Fruit fly (Drosophila melanogaster): ENCODE measurements around the gene Smvt.

Smvt gene

dm6 chr3R:31717299-31718167 lies 43.8 kb downstream of the Smvt start:
- TF ChIP-seq h (GFP tag; optimal IDR thresholded peaks at IDR 0.05) = peak; percentile 85
- peak; percentile 81 for TF ChIP-seq Sp1 (GFP tag; optimal IDR thresholded peaks at IDR 0.05)
- TF ChIP-seq usp (GFP tag; optimal IDR thresholded peaks at IDR 0.05) = no peak
- TF ChIP-seq psq (GFP tag; optimal IDR thresholded peaks at IDR 0.05) = peak; percentile 71
- TF ChIP-seq CG9705 (GFP tag; optimal IDR thresholded peaks at IDR 0.05) = peak; percentile 64
- peak; percentile 83 for TF ChIP-seq OdsH (GFP tag; optimal IDR thresholded peaks at IDR 0.05)
- peak; percentile 78 for TF ChIP-seq br (GFP tag; optimal IDR thresholded peaks at IDR 0.05)
- no peak for TF ChIP-seq sv (GFP tag; optimal IDR thresholded peaks at IDR 0.05)
- TF ChIP-seq Jra (GFP tag; optimal IDR thresholded peaks at IDR 0.05) = peak; percentile 19
- TF ChIP-seq brk (GFP tag; optimal IDR thresholded peaks at IDR 0.05) = no peak
- TF ChIP-seq lola (GFP tag; optimal IDR thresholded peaks at IDR 0.05) = no peak
- TF ChIP-seq sage (GFP tag; optimal IDR thresholded peaks at IDR 0.05) = peak; percentile 32
- TF ChIP-seq Abd-B (GFP tag; optimal IDR thresholded peaks at IDR 0.05) = no peak
- TF ChIP-seq Hr83 (GFP tag; optimal IDR thresholded peaks at IDR 0.05; ENCODE audit: poor library complexity, severe bottlenecking) = no peak
- TF ChIP-seq fru (GFP tag; optimal IDR thresholded peaks at IDR 0.05) = peak; percentile 86
- TF ChIP-seq rgr (GFP tag; optimal IDR thresholded peaks at IDR 0.05) = peak; percentile 69
- no peak for TF ChIP-seq CrebA (GFP tag; optimal IDR thresholded peaks at IDR 0.05; ENCODE audit: borderline replicate concordance)
- no peak for TF ChIP-seq Rel (GFP tag; optimal IDR thresholded peaks at IDR 0.05)
- no peak for TF ChIP-seq Rel (tag; optimal IDR thresholded peaks at IDR 0.05)
- TF ChIP-seq woc (GFP tag; optimal IDR thresholded peaks at IDR 0.05) = peak; percentile 86
- no peak for TF ChIP-seq Hr78 (GFP tag; optimal IDR thresholded peaks at IDR 0.05)
- no peak for TF ChIP-seq Dfd (GFP tag; optimal IDR thresholded peaks at IDR 0.05)
- peak; percentile 58 for TF ChIP-seq dmrt93B (GFP tag; optimal IDR thresholded peaks at IDR 0.05)
- TF ChIP-seq ey (GFP tag; optimal IDR thresholded peaks at IDR 0.05) = peak; percentile 77
- no peak for TF ChIP-seq N (GFP tag; optimal IDR thresholded peaks at IDR 0.05)
- TF ChIP-seq jim (GFP tag; optimal IDR thresholded peaks at IDR 0.05) = no peak
- TF ChIP-seq Hnf4 (GFP tag; optimal IDR thresholded peaks at IDR 0.05) = peak; percentile 69
- peak in 1 of 2 experiments; percentile 85 for TF ChIP-seq foxo (GFP tag; optimal IDR thresholded peaks at IDR 0.05)
- peak; percentile 81 for TF ChIP-seq HLH106 (tag; optimal IDR thresholded peaks at IDR 0.05)
- no peak for TF ChIP-seq Dif (GFP tag; optimal IDR thresholded peaks at IDR 0.05; ENCODE audit: partially characterized antibody)

dm6 chr3R:31716265-31716664 lies 45.1 kb downstream of the Smvt start:
- TF ChIP-seq OdsH (GFP tag; optimal IDR thresholded peaks at IDR 0.05) (no peak), Rel (GFP tag; optimal IDR thresholded peaks at IDR 0.05) (no peak), Rel (tag; optimal IDR thresholded peaks at IDR 0.05) (no peak), Dif (GFP tag; optimal IDR thresholded peaks at IDR 0.05; ENCODE audit: partially characterized antibody) (no peak), lola (GFP tag; optimal IDR thresholded peaks at IDR 0.05) (no peak), dl (GFP tag; optimal IDR thresholded peaks at IDR 0.05; ENCODE audit: insufficient read depth in 1 of 2, partially characterized antibody in 2 of 2) (no peak), fru (GFP tag; optimal IDR thresholded peaks at IDR 0.05) (no peak)

- TF ChIP-seq h (GFP tag; optimal IDR thresholded peaks at IDR 0.05) (peak; percentile 9), fru (GFP tag; optimal IDR thresholded peaks at IDR 0.05) (peak; percentile 17), foxo (GFP tag; optimal IDR thresholded peaks at IDR 0.05) (no peak)
These were observed 45.7 kb downstream of the Smvt start for dm6 chr3R:31715713-31716024.

dm6 chr3R:31714876-31715712 lies 46.3 kb downstream of the Smvt start:
- no peak for TF ChIP-seq Hr78 (GFP tag; optimal IDR thresholded peaks at IDR 0.05)
- no peak for TF ChIP-seq CG32264 (GFP tag; optimal IDR thresholded peaks at IDR 0.05)
- TF ChIP-seq ey (GFP tag; optimal IDR thresholded peaks at IDR 0.05) = no peak
- TF ChIP-seq sv (GFP tag; optimal IDR thresholded peaks at IDR 0.05) = no peak
- TF ChIP-seq Dfd (GFP tag; optimal IDR thresholded peaks at IDR 0.05) = no peak
- no peak for TF ChIP-seq HLH106 (tag; optimal IDR thresholded peaks at IDR 0.05)
- no peak for TF ChIP-seq GATAd (GFP tag; optimal IDR thresholded peaks at IDR 0.05)
- no peak for TF ChIP-seq h (GFP tag; optimal IDR thresholded peaks at IDR 0.05)

All from whole organism, wandering third instar larva.